Fruit fly (Drosophila melanogaster): Measurements from ENCODE around the gene CG15202.

The CG15202 gene

dm6 chrX:11146598-11147176 lies 4.3 kb downstream of the CG15202 start (continued):
- TF ChIP-seq Nf-YA (GFP tag; IDR thresholded peaks at IDR 0.05) (no peak), CG4404 (GFP tag; IDR thresholded peaks at IDR 0.05) (peak; percentile 35), CG5245 (GFP tag; optimal IDR thresholded peaks at IDR 0.05) (no peak), Side (GFP tag; optimal IDR thresholded peaks at IDR 0.05) (peak; percentile 17), H15 (GFP tag; IDR thresholded peaks at IDR 0.05) (no peak), lov (optimal IDR thresholded peaks at IDR 0.05) (no peak), lov (GFP tag; IDR thresholded peaks at IDR 0.05) (0 out of 3 replicates have a peak, but pooled peaks have one; percentile 11), CrebB (tag; optimal IDR thresholded peaks at IDR 0.05) (no peak), crol (GFP tag; IDR thresholded peaks at IDR 0.05) (no peak), CG3407 (GFP tag; optimal IDR thresholded peaks at IDR 0.05) (no peak), dmrt11E (tag; optimal IDR thresholded peaks at IDR 0.05) (peak; percentile 34), sob (GFP tag; IDR thresholded peaks at IDR 0.05) (peak; percentile 13; the same call in 1 of the 2 replicates), kay (GFP tag; optimal IDR thresholded peaks at IDR 0.05) (no peak), pnt (GFP tag; optimal IDR thresholded peaks at IDR 0.05) (peak; percentile 19), ap (GFP tag; IDR thresholded peaks at IDR 0.05) (no peak), Vsx1 (GFP tag; optimal IDR thresholded peaks at IDR 0.05) (no peak), HHEX (GFP tag; optimal IDR thresholded peaks at IDR 0.05) (no peak), disco-r (GFP tag; optimal IDR thresholded peaks at IDR 0.05) (no peak), MBD-R2 (GFP tag; IDR thresholded peaks at IDR 0.05) (no peak), CG10147 (GFP tag; optimal IDR thresholded peaks at IDR 0.05) (peak; percentile 12), CG6272 (GFP tag; IDR thresholded peaks at IDR 0.05) (no peak), zfh1 (GFP tag; IDR thresholded peaks at IDR 0.05) (peak; percentile 79), prd (optimal IDR thresholded peaks at IDR 0.05) (no peak), prd (GFP tag; IDR thresholded peaks at IDR 0.05) (peak; percentile 44; the same call in 1 of the 3 replicates), Doc2 (GFP tag; IDR thresholded peaks at IDR 0.05) (no peak), al (GFP tag; IDR thresholded peaks at IDR 0.05) (0 out of 2 replicates have a peak, but pooled peaks have one; percentile 20), Adf1 (GFP tag; IDR thresholded peaks at IDR 0.05) (no peak), CG2712 (tag; optimal IDR thresholded peaks at IDR 0.05) (peak; percentile 37), dm (GFP tag; optimal IDR thresholded peaks at IDR 0.05) (no peak), mld (GFP tag; IDR thresholded peaks at IDR 0.05; ENCODE audit: partially characterized antibody) (no peak), CG10979 (tag; optimal IDR thresholded peaks at IDR 0.05) (peak; percentile 30), lbe (GFP tag; optimal IDR thresholded peaks at IDR 0.05) (no peak), CG8765 (GFP tag; IDR thresholded peaks at IDR 0.05) (peak; percentile 51), mam (GFP tag; optimal IDR thresholded peaks at IDR 0.05) (no peak), ase (GFP tag; IDR thresholded peaks at IDR 0.05) (0 out of 3 replicates have a peak, but pooled peaks have one; percentile 36), CG12391 (tag; optimal IDR thresholded peaks at IDR 0.05) (peak; percentile 30), Eip74EF (GFP tag; optimal IDR thresholded peaks at IDR 0.05) (no peak), CG15269 (tag; optimal IDR thresholded peaks at IDR 0.05) (peak; percentile 25), CG33557 (GFP tag; optimal IDR thresholded peaks at IDR 0.05) (no peak), CG18599 (GFP tag; optimal IDR thresholded peaks at IDR 0.05) (peak; percentile 17), pros (GFP tag; optimal IDR thresholded peaks at IDR 0.05) (peak; percentile 71), hkb (optimal IDR thresholded peaks at IDR 0.05) (no peak), hkb (GFP tag; IDR thresholded peaks at IDR 0.05) (peak; percentile 64), amos (GFP tag; IDR thresholded peaks at IDR 0.05; ENCODE audit: partially characterized antibody) (no peak), pan (optimal IDR thresholded peaks at IDR 0.05) (no peak), pan (GFP tag; optimal IDR thresholded peaks at IDR 0.05 in 1 of 2, IDR thresholded peaks at IDR 0.05 in 1 of 2) (peak in 1 of 2 experiments; percentile 61), so (GFP tag; IDR thresholded peaks at IDR 0.05) (no peak), emc (GFP tag; optimal IDR thresholded peaks at IDR 0.05) (no peak), caup (GFP tag; optimal IDR thresholded peaks at IDR 0.05; ENCODE audit: severe bottlenecking) (peak; percentile 6), CG8290 (GFP tag; optimal IDR thresholded peaks at IDR 0.05) (no peak), CG8290 (tag; optimal IDR thresholded peaks at IDR 0.05) (no peak), shn (GFP tag; optimal IDR thresholded peaks at IDR 0.05) (no peak)

Measured in whole organism, embryonic.